Worm (Caenorhabditis elegans) whole organism, mixed stage, embryonic: ENCODE results near the gene mks-5.

Experiments used
- ceh-83 ChIP-seq: fragments of 200-800 bp; sonication (Bioruptor generic); optimal IDR thresholded peaks from 2 replicates; lab custom pipeline; 2018; ENCODE audit warnings: mild to moderate bottlenecking, missing genetic modification characterization, missing compliant biosample characterization
- cnd-1 ChIP-seq: fragments of 200-800 bp; sonication (Bioruptor generic); optimal IDR thresholded peaks from 2 replicates; lab custom pipeline; 2018; ENCODE audit warnings: mild to moderate bottlenecking, missing genetic modification characterization, missing compliant biosample characterization
- elt-1 ChIP-seq: sonication (generic microtip); optimal IDR thresholded peaks from 2 replicates; lab custom pipeline; 2017; ENCODE audit warnings: missing genetic modification characterization, mild to moderate bottlenecking, missing compliant biosample characterization, antibody characterized with exemption, moderate library complexity, borderline replicate concordance; ENCODE audit not compliant: insufficient read depth
- flh-1 ChIP-seq: fragments of 200-800 bp; sonication (Bioruptor generic); optimal IDR thresholded peaks from 2 replicates; lab custom pipeline; 2018; ENCODE audit warnings: mild to moderate bottlenecking, missing genetic modification characterization, moderate library complexity, missing compliant biosample characterization
- lin-32 ChIP-seq: fragments of 200-800 bp; sonication (Bioruptor generic); optimal IDR thresholded peaks from 2 replicates; lab custom pipeline; 2018; ENCODE audit warnings: mild to moderate bottlenecking, missing genetic modification characterization, missing compliant biosample characterization
- mep-1 ChIP-seq: fragments of 150-350 bp; optimal IDR thresholded peaks from 2 replicates; lab custom pipeline; 2017; ENCODE audit warnings: missing biosample characterization, missing genetic modification reagents, missing genetic modification characterization, inconsistent platforms
- nhr-12 ChIP-seq: fragments of 150-350 bp; optimal IDR thresholded peaks from 2 replicates; lab custom pipeline; 2014; ENCODE audit warnings: missing biosample characterization, missing genetic modification characterization
- nhr-237 ChIP-seq: fragments of 150-350 bp; optimal IDR thresholded peaks from 2 replicates; lab custom pipeline; 2014; ENCODE audit warnings: missing biosample characterization, missing genetic modification characterization
- pha-4 ChIP-seq: fragments of 150-350 bp; optimal IDR thresholded peaks from 2 replicates; lab custom pipeline; 2018; ENCODE audit warnings: missing biosample characterization, missing genetic modification reagents, missing genetic modification characterization
- snpc-4 ChIP-seq: fragments of 150-350 bp; optimal IDR thresholded peaks from 2 replicates; lab custom pipeline; 2014; ENCODE audit warnings: missing biosample characterization, missing genetic modification characterization
- unc-39 ChIP-seq: fragments of 150-350 bp; optimal IDR thresholded peaks from 2 replicates; lab custom pipeline; 2014; ENCODE audit warnings: missing biosample characterization, missing genetic modification characterization

- TF ChIP-seq pha-4 (tag; lab: Kevin White, UChicago) (no peak), nhr-237 (tag; lab: Kevin White, UChicago) (no peak), cnd-1 (tag; lab: Kevin White, UChicago) (no peak), flh-1 (no peak), elt-1 (no peak), mep-1 (tag; lab: Kevin White, UChicago) (no peak), ceh-83 (GFP tag; lab: Kevin White, UChicago) (no peak), lin-32 (no peak), nhr-12 (tag; lab: Kevin White, UChicago) (no peak), snpc-4 (tag; lab: Kevin White, UChicago) (no peak), unc-39 (tag; lab: Kevin White, UChicago) (no peak)
These were observed 11.4 kb upstream of the mks-5 start, which contains the start of gene bli-1 for ce11 chrII:10708660-10709059.
